Fruit fly (Drosophila melanogaster): ENCODE data around the gene CG15306.
A peak's percentile ranks its signal among the peaks of the same experiment; 100 is the strongest.

The CG15306 gene

dm6 chrX:10324836-10325566 is 6.6 kb downstream of the CG15306 start:
- peak; percentile 66 for TF ChIP-seq tj (GFP tag; optimal IDR thresholded peaks at IDR 0.05)
- TF ChIP-seq CG5204 (GFP tag; optimal IDR thresholded peaks at IDR 0.05): peak; percentile 20
- no peak for TF ChIP-seq Hr96 (GFP tag; optimal IDR thresholded peaks at IDR 0.05)
- TF ChIP-seq ovo (GFP tag; optimal IDR thresholded peaks at IDR 0.05): peak; percentile 94
- peak; percentile 57 for TF ChIP-seq CG11617 (GFP tag; optimal IDR thresholded peaks at IDR 0.05)
- TF ChIP-seq CG12768 (GFP tag; optimal IDR thresholded peaks at IDR 0.05): no peak
- TF ChIP-seq Crg-1 (GFP tag; optimal IDR thresholded peaks at IDR 0.05): no peak
- TF ChIP-seq CG14711 (tag; optimal IDR thresholded peaks at IDR 0.05): peak; percentile 9
- TF ChIP-seq CG1620 (GFP tag; optimal IDR thresholded peaks at IDR 0.05): peak; percentile 15
- TF ChIP-seq Mnt (GFP tag; optimal IDR thresholded peaks at IDR 0.05): peak; percentile 9
- peak; percentile 19 for TF ChIP-seq CG7101 (tag; optimal IDR thresholded peaks at IDR 0.05)

- TF ChIP-seq cic (GFP tag; optimal IDR thresholded peaks at IDR 0.05): no peak
- no peak for TF ChIP-seq cnc (optimal IDR thresholded peaks at IDR 0.05)
- peak; percentile 73 for TF ChIP-seq tj (GFP tag; optimal IDR thresholded peaks at IDR 0.05)
These were observed 9.3 kb downstream of the CG15306 start for dm6 chrX:10322292-10322691.

- TF ChIP-seq cnc (optimal IDR thresholded peaks at IDR 0.05): no peak
- no peak for TF ChIP-seq Crg-1 (GFP tag; optimal IDR thresholded peaks at IDR 0.05)
- no peak for TF ChIP-seq Mnt (GFP tag; optimal IDR thresholded peaks at IDR 0.05)
- no peak for TF ChIP-seq tj (GFP tag; optimal IDR thresholded peaks at IDR 0.05)
- no peak for TF ChIP-seq CG12768 (GFP tag; optimal IDR thresholded peaks at IDR 0.05)
- TF ChIP-seq kay (GFP tag; ENCODE audit: borderline replicate concordance): no peak
- TF ChIP-seq CG33017 (tag; optimal IDR thresholded peaks at IDR 0.05): no peak
- TF ChIP-seq Clk (GFP tag; optimal IDR thresholded peaks at IDR 0.05): no peak
- no peak for TF ChIP-seq CG14711 (tag; optimal IDR thresholded peaks at IDR 0.05)
- no peak for TF ChIP-seq ovo (GFP tag; optimal IDR thresholded peaks at IDR 0.05)
- no peak for TF ChIP-seq CG7101 (tag; optimal IDR thresholded peaks at IDR 0.05)
- no peak for TF ChIP-seq cic (GFP tag; optimal IDR thresholded peaks at IDR 0.05)
- TF ChIP-seq toe (GFP tag; optimal IDR thresholded peaks at IDR 0.05): no peak
- no peak for TF ChIP-seq Hr96 (GFP tag; optimal IDR thresholded peaks at IDR 0.05)
- no peak for TF ChIP-seq CG7045 (GFP tag; optimal IDR thresholded peaks at IDR 0.05)
- TF ChIP-seq CG5204 (GFP tag; optimal IDR thresholded peaks at IDR 0.05): no peak
- TF ChIP-seq CG11617 (GFP tag; optimal IDR thresholded peaks at IDR 0.05): no peak
These were observed 11.1 kb downstream of the CG15306 start for dm6 chrX:10320425-10320978.

dm6 chrX:10318962-10319571 is 12.6 kb downstream of the CG15306 start:
- TF ChIP-seq CG14711 (tag; optimal IDR thresholded peaks at IDR 0.05) (no peak), CG1620 (GFP tag; optimal IDR thresholded peaks at IDR 0.05) (peak; percentile 10), toe (GFP tag; optimal IDR thresholded peaks at IDR 0.05) (no peak), pad (GFP tag; optimal IDR thresholded peaks at IDR 0.05) (peak; percentile 97), cic (GFP tag; optimal IDR thresholded peaks at IDR 0.05) (peak; percentile 27), CG5204 (GFP tag; optimal IDR thresholded peaks at IDR 0.05) (no peak), Clk (GFP tag; optimal IDR thresholded peaks at IDR 0.05) (no peak), bab1 (GFP tag; optimal IDR thresholded peaks at IDR 0.05) (peak; percentile 36), tj (GFP tag; optimal IDR thresholded peaks at IDR 0.05) (peak; percentile 71)

DNA sequence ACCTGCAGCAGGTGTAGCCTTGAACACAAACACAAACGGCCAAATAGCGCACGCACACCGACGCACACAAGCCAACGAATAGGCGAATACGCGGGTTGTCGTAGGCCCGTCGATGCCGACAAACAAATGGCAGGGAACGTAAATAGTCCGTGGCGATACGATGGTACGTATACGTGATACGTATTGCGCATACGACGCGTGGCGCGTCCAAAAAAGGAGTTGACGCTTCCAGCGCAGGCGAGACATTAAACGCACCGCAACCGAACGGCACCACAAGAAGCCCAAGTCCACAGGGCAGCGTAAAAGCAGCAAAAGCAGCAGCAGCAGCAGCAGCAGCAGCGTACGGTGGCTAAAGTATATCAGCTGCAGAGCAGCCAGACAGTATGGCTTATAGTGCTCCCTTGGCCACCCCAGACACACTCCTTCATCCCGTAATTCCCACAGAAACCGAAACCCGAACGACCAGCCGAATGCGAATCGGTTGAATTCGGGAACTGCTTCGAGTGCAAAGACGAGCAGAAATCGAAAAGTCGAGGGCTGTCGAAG is 13.1 kb downstream of the CG15306 start:
- no peak for TF ChIP-seq CG12768 (GFP tag; optimal IDR thresholded peaks at IDR 0.05)
- no peak for TF ChIP-seq CG33017 (tag; optimal IDR thresholded peaks at IDR 0.05)

dm6 chrX:10308996-10309395 is 22.6 kb downstream of the CG15306 start:
- no peak for TF ChIP-seq Crg-1 (GFP tag; optimal IDR thresholded peaks at IDR 0.05)
- TF ChIP-seq Hr96 (GFP tag; optimal IDR thresholded peaks at IDR 0.05): no peak
- TF ChIP-seq Clk (GFP tag; optimal IDR thresholded peaks at IDR 0.05): no peak
- TF ChIP-seq bab1 (GFP tag; optimal IDR thresholded peaks at IDR 0.05): no peak
- no peak for TF ChIP-seq cnc (optimal IDR thresholded peaks at IDR 0.05)
- TF ChIP-seq CG12768 (GFP tag; optimal IDR thresholded peaks at IDR 0.05): no peak

dm6 chrX:10307955-10308354 is 23.7 kb downstream of the CG15306 start:
- no peak for TF ChIP-seq CG14711 (tag; optimal IDR thresholded peaks at IDR 0.05)
- no peak for TF ChIP-seq bab1 (GFP tag; optimal IDR thresholded peaks at IDR 0.05)
- TF ChIP-seq kay (GFP tag; ENCODE audit: borderline replicate concordance): no peak
- no peak for TF ChIP-seq CG5204 (GFP tag; optimal IDR thresholded peaks at IDR 0.05)
- no peak for TF ChIP-seq Clk (GFP tag; optimal IDR thresholded peaks at IDR 0.05)
- TF ChIP-seq ovo (GFP tag; optimal IDR thresholded peaks at IDR 0.05): no peak
- no peak for TF ChIP-seq Crg-1 (GFP tag; optimal IDR thresholded peaks at IDR 0.05)
- TF ChIP-seq CG11617 (GFP tag; optimal IDR thresholded peaks at IDR 0.05): no peak
- no peak for TF ChIP-seq toe (GFP tag; optimal IDR thresholded peaks at IDR 0.05)
- TF ChIP-seq Mnt (GFP tag; optimal IDR thresholded peaks at IDR 0.05): no peak
- TF ChIP-seq CG7101 (tag; optimal IDR thresholded peaks at IDR 0.05): no peak
- no peak for TF ChIP-seq cic (GFP tag; optimal IDR thresholded peaks at IDR 0.05)

Measured in whole organism, adult.